Fruit fly (Drosophila melanogaster) whole organism, embryonic: ENCODE results near the gene Ras85D.

Experiments
- Asciz ChIP-seq: fragments of 200-800 bp; sonication (Bioruptor generic); optimal IDR thresholded peaks from 2 replicates; lab custom pipeline; 2017; ENCODE audit warnings: missing biosample characterization, mild to moderate bottlenecking, missing genetic modification characterization, missing genetic modification reagents
- CG10543 ChIP-seq: fragments of 200-800 bp; sonication (Bioruptor generic); optimal IDR thresholded peaks from 3 replicates; lab custom pipeline; 2017; ENCODE audit warnings: missing biosample characterization, mild to moderate bottlenecking, missing genetic modification characterization, moderate library complexity
- CG12155 ChIP-seq: fragments of 200-800 bp; sonication (Bioruptor generic); optimal IDR thresholded peaks from 3 replicates; lab custom pipeline; 2016; ENCODE audit warnings: missing biosample characterization, missing genetic modification characterization
- CG12659 ChIP-seq: fragments of 200-800 bp; sonication (Bioruptor generic); optimal IDR thresholded peaks from 3 replicates; lab custom pipeline; 2017; ENCODE audit warnings: mild to moderate bottlenecking, missing biosample characterization, missing genetic modification reagents, missing genetic modification characterization
- CG13287 ChIP-seq: fragments of 200-800 bp; sonication (Bioruptor generic); IDR thresholded peaks from 2 replicates; pipeline ENCODE4 v1.3.6; 2022; ENCODE audit warnings: missing biosample characterization, missing genetic modification characterization; ENCODE audit not compliant: partially characterized antibody
- CG14441 ChIP-seq: fragments of 200-800 bp; sonication (Bioruptor generic); IDR thresholded peaks from 2 replicates; pipeline ENCODE4 v1.3.6; 2022; ENCODE audit warnings: missing biosample characterization, missing genetic modification characterization
- CG1603 ChIP-seq: fragments of 200-800 bp; sonication (Bioruptor generic); optimal IDR thresholded peaks from 2 replicates; lab custom pipeline; 2019; ENCODE audit warnings: missing biosample characterization, mild to moderate bottlenecking, missing genetic modification characterization, moderate library complexity
- CG17359 ChIP-seq: fragments of 200-800 bp; sonication (Bioruptor generic); optimal IDR thresholded peaks from 3 replicates; lab custom pipeline; 2018; ENCODE audit warnings: missing biosample characterization, mild to moderate bottlenecking, missing genetic modification characterization, moderate library complexity
- CG1792 ChIP-seq: fragments of 200-800 bp; sonication (Bioruptor generic); optimal IDR thresholded peaks from 2 replicates; lab custom pipeline; 2016; ENCODE audit warnings: missing biosample characterization, missing genetic modification characterization
- CG18764 ChIP-seq: fragments of 200-800 bp; sonication (Bioruptor generic); optimal IDR thresholded peaks from 3 replicates; lab custom pipeline; 2016; ENCODE audit warnings: missing biosample characterization, missing genetic modification characterization
- CG31365 ChIP-seq: fragments of 200-800 bp; sonication (Bioruptor generic); optimal IDR thresholded peaks from 2 replicates; lab custom pipeline; 2018; ENCODE audit warnings: missing biosample characterization, mild to moderate bottlenecking, missing genetic modification characterization
- CG31441 ChIP-seq: fragments of 200-800 bp; sonication (Bioruptor generic); IDR thresholded peaks from 2 replicates; pipeline ENCODE4 v1.3.6; 2022; ENCODE audit warnings: missing biosample characterization, missing genetic modification characterization
- CG32767 ChIP-seq: fragments of 200-800 bp; sonication (Bioruptor generic); IDR thresholded peaks from 2 replicates; pipeline ENCODE4 v1.3.6; 2022; ENCODE audit warnings: missing biosample characterization, missing genetic modification characterization
- CG3847 ChIP-seq: fragments of 200-800 bp; sonication (Bioruptor generic); IDR thresholded peaks from 2 replicates; pipeline ENCODE4 v1.3.6; 2022; ENCODE audit warnings: missing biosample characterization, missing genetic modification characterization
- CG7357 ChIP-seq: fragments of 200-800 bp; sonication (Bioruptor generic); IDR thresholded peaks from 3 replicates; pipeline ENCODE4 v1.3.6; 2022; ENCODE audit warnings: missing biosample characterization, missing genetic modification characterization
- CG7745 ChIP-seq: fragments of 200-800 bp; sonication (Bioruptor generic); optimal IDR thresholded peaks from 2 replicates; lab custom pipeline; 2018; ENCODE audit warnings: missing biosample characterization, mild to moderate bottlenecking, missing genetic modification characterization, moderate library complexity
- Camta ChIP-seq: fragments of 200-800 bp; sonication (Bioruptor generic); optimal IDR thresholded peaks from 2 replicates; lab custom pipeline; 2016; ENCODE audit warnings: missing biosample characterization, missing genetic modification characterization
- ERR ChIP-seq: fragments of 200-800 bp; sonication (Bioruptor generic); optimal IDR thresholded peaks from 2 replicates; lab custom pipeline; 2016; ENCODE audit warnings: missing biosample characterization, missing genetic modification characterization
- Fer2 ChIP-seq: fragments of 200-800 bp; sonication (Bioruptor generic); optimal IDR thresholded peaks from 2 replicates; lab custom pipeline; 2018; ENCODE audit warnings: missing biosample characterization, mild to moderate bottlenecking, missing genetic modification characterization, moderate library complexity
- H2.0 ChIP-seq: fragments of 200-800 bp; sonication (Bioruptor generic); IDR thresholded peaks from 2 replicates; pipeline ENCODE4 v1.3.6; 2022; ENCODE audit warnings: missing biosample characterization, missing genetic modification characterization
- HHEX ChIP-seq: fragments of 200-800 bp; sonication (Bioruptor generic); optimal IDR thresholded peaks from 3 replicates; lab custom pipeline; 2017; ENCODE audit warnings: missing biosample characterization, mild to moderate bottlenecking, missing genetic modification characterization, missing genetic modification reagents
- Hey ChIP-seq: fragments of 200-800 bp; sonication (Bioruptor generic); optimal IDR thresholded peaks from 3 replicates; lab custom pipeline; 2018; ENCODE audit warnings: missing biosample characterization, mild to moderate bottlenecking, missing genetic modification characterization
- Mes4 ChIP-seq: fragments of 200-800 bp; sonication (Bioruptor generic); optimal IDR thresholded peaks from 2 replicates; lab custom pipeline; 2016; ENCODE audit warnings: missing biosample characterization, missing genetic modification characterization
- Mrtf ChIP-seq: fragments of 200-800 bp; sonication (Bioruptor generic); IDR thresholded peaks from 3 replicates; pipeline ENCODE4 v1.3.6; 2022; ENCODE audit warnings: missing biosample characterization, missing genetic modification characterization
- Pdp1 ChIP-seq, 2 experiments: fragments of 200-800 bp; sonication (Bioruptor generic); optimal IDR thresholded peaks; 3 replicates each; lab custom pipeline; 2016; ENCODE audit warnings: missing biosample characterization in 2 of 2, missing genetic modification characterization in 2 of 2, mild to moderate bottlenecking in 1 of 2, moderate library complexity in 1 of 2
- Ptx1 ChIP-seq: fragments of 200-800 bp; sonication (Bioruptor generic); IDR thresholded peaks from 2 replicates; pipeline ENCODE4 v1.3.6; 2022; ENCODE audit warnings: missing biosample characterization, missing genetic modification characterization
- Rfx ChIP-seq: fragments of 200-800 bp; sonication (Bioruptor generic); IDR thresholded peaks from 2 replicates; pipeline ENCODE4 v1.3.6; 2022; ENCODE audit warnings: missing biosample characterization, missing genetic modification characterization
- Trl ChIP-seq, 3 experiments: fragments of >200 bp in 2 of 3; fragments of 200-800 bp in 1 of 3; sonication (Bioruptor generic) in 1 of 3; optimal IDR thresholded peaks; 2 replicates in 1 of 3; 3 replicates in 2 of 3; lab custom pipeline; 2016 to 2017; ENCODE audit warnings: missing biosample characterization in 1 of 3, missing genetic modification characterization in 1 of 3
- aop ChIP-seq: fragments of 200-800 bp; sonication (Bioruptor generic); IDR thresholded peaks from 2 replicates; pipeline ENCODE4 v1.3.6; 2022; ENCODE audit warnings: missing biosample characterization, missing genetic modification characterization
- cg ChIP-seq: fragments of 200-800 bp; sonication (Bioruptor generic); optimal IDR thresholded peaks from 3 replicates; lab custom pipeline; 2019; ENCODE audit warnings: missing biosample characterization, mild to moderate bottlenecking, missing genetic modification characterization, moderate library complexity
- chn ChIP-seq: fragments of 200-800 bp; sonication (Bioruptor generic); optimal IDR thresholded peaks from 2 replicates; lab custom pipeline; 2016; ENCODE audit warnings: missing biosample characterization, missing genetic modification characterization
- cwo ChIP-seq: fragments of 200-800 bp; sonication (Bioruptor generic); optimal IDR thresholded peaks from 3 replicates; lab custom pipeline; 2017; ENCODE audit warnings: missing biosample characterization, missing genetic modification characterization, mild to moderate bottlenecking, moderate library complexity, missing genetic modification reagents
- fd96Cb ChIP-seq: fragments of 200-800 bp; sonication (Bioruptor generic); optimal IDR thresholded peaks from 2 replicates; lab custom pipeline; 2018; ENCODE audit warnings: missing biosample characterization, mild to moderate bottlenecking, missing genetic modification characterization, moderate library complexity
- gcm ChIP-seq: fragments of 200-800 bp; sonication (Bioruptor generic); optimal IDR thresholded peaks from 2 replicates; lab custom pipeline; 2019; ENCODE audit warnings: missing biosample characterization, mild to moderate bottlenecking, missing genetic modification characterization, moderate library complexity
- gfzf ChIP-seq: fragments of 200-800 bp; sonication (Bioruptor generic); optimal IDR thresholded peaks from 2 replicates; lab custom pipeline; 2016; ENCODE audit warnings: missing biosample characterization, mild to moderate bottlenecking, missing genetic modification characterization, moderate library complexity
- gt ChIP-seq: fragments of 200-800 bp; sonication (Bioruptor generic); IDR thresholded peaks from 2 replicates; pipeline ENCODE4 v1.3.6; 2022; ENCODE audit warnings: missing biosample characterization, missing genetic modification characterization
- nerfin-1 ChIP-seq: fragments of 200-800 bp; sonication (Bioruptor generic); optimal IDR thresholded peaks from 3 replicates; lab custom pipeline; 2019; ENCODE audit warnings: missing biosample characterization, mild to moderate bottlenecking, missing genetic modification characterization, moderate library complexity
- nom ChIP-seq: fragments of 200-800 bp; sonication (Bioruptor generic); optimal IDR thresholded peaks from 2 replicates; lab custom pipeline; 2017; ENCODE audit warnings: missing biosample characterization, missing genetic modification characterization, mild to moderate bottlenecking, moderate library complexity, missing genetic modification reagents
- oc ChIP-seq: fragments of 200-800 bp; sonication (Bioruptor generic); optimal IDR thresholded peaks from 2 replicates; lab custom pipeline; 2018; ENCODE audit warnings: missing biosample characterization, mild to moderate bottlenecking, missing genetic modification characterization, moderate library complexity
- pnt ChIP-seq: fragments of 200-800 bp; sonication (Bioruptor generic); optimal IDR thresholded peaks from 3 replicates; lab custom pipeline; 2016; ENCODE audit warnings: missing biosample characterization, missing genetic modification characterization
- pzg ChIP-seq: fragments of 200-800 bp; sonication (Bioruptor generic); optimal IDR thresholded peaks from 3 replicates; lab custom pipeline; 2018; ENCODE audit warnings: missing biosample characterization, mild to moderate bottlenecking, missing genetic modification characterization, moderate library complexity
- row ChIP-seq: fragments of 200-800 bp; sonication (Bioruptor generic); IDR thresholded peaks from 3 replicates; pipeline ENCODE4 v1.3.6; 2022; ENCODE audit warnings: missing biosample characterization, missing genetic modification characterization
- sens ChIP-seq: fragments of 200-800 bp; sonication (Bioruptor generic); peaks from one replicate; lab custom pipeline; 2016; ENCODE audit warnings: missing biosample characterization, missing genetic modification characterization
- slbo ChIP-seq: fragments of 200-800 bp; sonication (Bioruptor generic); IDR thresholded peaks from 2 replicates; pipeline ENCODE4 v1.3.6; 2022; ENCODE audit warnings: missing biosample characterization, missing genetic modification characterization
- sna ChIP-seq: fragments of 200-800 bp; sonication (Bioruptor generic); IDR thresholded peaks from 2 replicates; pipeline ENCODE4 v1.3.6; 2022; ENCODE audit warnings: missing biosample characterization, missing genetic modification characterization; ENCODE audit not compliant: partially characterized antibody
- unpg ChIP-seq: fragments of 200-800 bp; sonication (Bioruptor generic); optimal IDR thresholded peaks from 3 replicates; lab custom pipeline; 2018; ENCODE audit warnings: missing biosample characterization, mild to moderate bottlenecking, missing genetic modification characterization, moderate library complexity
- wor ChIP-seq: fragments of 200-800 bp; sonication (Bioruptor generic); IDR thresholded peaks from 2 replicates; pipeline ENCODE4 v1.3.6; 2022; ENCODE audit warnings: missing biosample characterization, missing genetic modification characterization

Ras85D gene

DNA sequence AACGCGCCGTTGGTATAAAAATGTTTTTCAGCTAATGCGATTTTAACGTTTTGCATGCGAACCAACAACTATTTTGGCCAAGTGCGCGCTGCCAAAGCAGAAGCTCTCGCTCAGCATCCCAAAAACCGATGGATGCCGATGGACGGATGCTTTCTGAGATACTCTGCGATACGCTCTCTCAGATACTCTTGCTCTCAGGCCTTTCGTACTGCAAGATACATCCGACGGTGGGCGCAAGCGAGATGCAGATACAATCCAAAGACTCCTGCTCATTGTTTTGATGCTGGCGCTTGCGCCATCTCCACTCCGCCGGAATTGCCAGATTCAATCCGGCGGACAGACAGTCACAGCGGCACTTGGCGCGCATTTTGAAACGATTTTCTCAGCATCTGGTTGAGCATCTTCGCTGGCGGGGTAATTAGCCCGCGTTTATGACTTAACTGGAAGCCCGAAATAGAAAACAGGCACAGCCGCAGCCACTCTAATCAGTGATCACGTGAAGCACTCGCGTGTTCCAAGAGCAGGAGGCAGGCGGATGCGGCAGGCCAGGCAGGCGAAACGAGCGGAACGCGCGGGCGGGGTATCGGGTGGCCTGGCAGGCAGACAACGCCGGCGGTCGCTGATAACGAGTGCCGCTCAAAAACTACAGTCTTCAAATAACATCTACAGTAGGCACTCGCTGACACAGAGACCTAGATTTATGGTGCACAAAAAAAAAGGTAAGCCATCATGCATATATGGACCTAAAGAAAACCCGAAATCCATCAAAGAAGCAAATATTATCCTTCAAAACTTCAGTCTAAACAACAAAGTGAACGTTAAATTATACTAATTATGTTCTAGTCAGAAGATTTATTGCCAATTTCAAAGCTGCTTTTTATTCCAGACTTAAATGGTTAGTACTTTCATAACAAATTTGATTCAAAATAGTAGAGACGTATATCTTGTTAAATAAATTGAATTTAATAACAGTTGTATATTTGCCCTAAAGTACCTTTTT, 18.9 kb downstream of the Ras85D start, which contains the start of gene CG16779 (continued):
- TF ChIP-seq CG10543 (peak; percentile 57), CG1603 (tag; lab: Kevin White, UChicago) (no peak), CG12155 (GFP tag; lab: Kevin White, UChicago) (peak; percentile 32), sens (peak; percentile 92), cwo (peak; percentile 100), wor (GFP tag; lab: Robert Waterston, UW) (no peak), row (GFP tag; lab: Robert Waterston, UW) (peak; percentile 71), aop (GFP tag; lab: Robert Waterston, UW) (no peak), CG32767 (GFP tag; lab: Robert Waterston, UW) (0 out of 2 replicates have a peak, but pooled peaks have one; percentile 17), CG31441 (GFP tag; lab: Robert Waterston, UW) (peak; percentile 69; the same call in 1 of the 2 replicates), CG17359 (tag; lab: Kevin White, UChicago) (no peak), unpg (GFP tag; lab: Kevin White, UChicago) (no peak), gt (no peak), Rfx (GFP tag; lab: Robert Waterston, UW) (no peak), sna (GFP tag; lab: Robert Waterston, UW) (0 out of 2 replicates have a peak, but pooled peaks have one; percentile 25), pzg (GFP tag; lab: Kevin White, UChicago) (peak; percentile 64), Camta (no peak), CG1792 (GFP tag; lab: Kevin White, UChicago) (no peak), CG7745 (no peak), Mes4 (no peak), cg (GFP tag; lab: Kevin White, UChicago) (no peak), oc (tag; lab: Kevin White, UChicago) (no peak), H2.0 (GFP tag; lab: Robert Waterston, UW) (no peak), Ptx1 (GFP tag; lab: Robert Waterston, UW) (peak; percentile 60), chn (GFP tag; lab: Kevin White, UChicago) (peak; percentile 6), nerfin-1 (peak; percentile 44), CG31365 (tag; lab: Kevin White, UChicago) (no peak), ERR (GFP tag; lab: Kevin White, UChicago) (peak; percentile 27), Pdp1 (GFP tag; optimal IDR thresholded peaks at IDR 0.05; lab: Kevin White, UChicago) (peak in 1 of 2 experiments; percentile 44), Hey (tag; lab: Kevin White, UChicago) (no peak), fd96Cb (tag; lab: Kevin White, UChicago) (peak; percentile 28), Asciz (GFP tag; lab: Kevin White, UChicago) (no peak), nom (no peak), Trl (optimal IDR thresholded peaks at IDR 0.05; lab: Kevin White, UChicago) (peak; percentile 62 to 63), Trl (GFP tag; optimal IDR thresholded peaks at IDR 0.05; lab: Kevin White, UChicago) (no peak), slbo (GFP tag; lab: Robert Waterston, UW) (0 out of 2 replicates have a peak, but pooled peaks have one; percentile 3), CG18764 (GFP tag; lab: Kevin White, UChicago) (no peak), Fer2 (tag; lab: Kevin White, UChicago) (no peak), HHEX (GFP tag; lab: Kevin White, UChicago) (peak; percentile 16), CG14441 (peak; percentile 27; the same call in 1 of the 2 replicates), gfzf (GFP tag; lab: Kevin White, UChicago) (no peak), Mrtf (GFP tag; lab: Robert Waterston, UW) (no peak), CG13287 (GFP tag; lab: Robert Waterston, UW) (peak; percentile 40; the same call in 1 of the 2 replicates), pnt (peak; percentile 9), CG7357 (no peak), gcm (GFP tag; lab: Kevin White, UChicago) (no peak), CG3847 (0 out of 2 replicates have a peak, but pooled peaks have one; percentile 11), CG12659 (peak; percentile 19)
